Fruit fly (Drosophila melanogaster): Measurements from ENCODE around the gene Cyp6v1.

dm6 chrX:20646223-20646622 is 10.7 kb upstream of the Cyp6v1 start:
- no peak for TF ChIP-seq Crg-1 (GFP tag; optimal IDR thresholded peaks at IDR 0.05)
- no peak for TF ChIP-seq CG5204 (GFP tag; optimal IDR thresholded peaks at IDR 0.05)
- no peak for TF ChIP-seq cic (GFP tag; optimal IDR thresholded peaks at IDR 0.05)
- TF ChIP-seq CG11617 (GFP tag; optimal IDR thresholded peaks at IDR 0.05), result no peak
- TF ChIP-seq CG7101 (tag; optimal IDR thresholded peaks at IDR 0.05), result no peak
- TF ChIP-seq CG7045 (GFP tag; optimal IDR thresholded peaks at IDR 0.05), result no peak
- no peak for TF ChIP-seq CG1620 (GFP tag; optimal IDR thresholded peaks at IDR 0.05)
- no peak for TF ChIP-seq Mnt (GFP tag; optimal IDR thresholded peaks at IDR 0.05)

Data from whole organism, adult.